Worm (Caenorhabditis elegans) whole organism, late embryonic: ENCODE measurements around the gene eri-1.

ENCODE experiments used
- C38D4.7 ChIP-seq: fragments of 200-800 bp; sonication (Bioruptor generic); optimal IDR thresholded peaks from 2 replicates; lab custom pipeline; 2018; ENCODE audit warnings: mild to moderate bottlenecking, missing genetic modification characterization, moderate library complexity, missing compliant biosample characterization
- F13H6.1 ChIP-seq: sonication (generic microtip); optimal IDR thresholded peaks from 2 replicates; lab custom pipeline; 2016; ENCODE audit warnings: missing genetic modification characterization, missing compliant biosample characterization
- K02D7.2 ChIP-seq: sonication (generic microtip); optimal IDR thresholded peaks from 2 replicates; lab custom pipeline; 2017; ENCODE audit warnings: mild to moderate bottlenecking, missing genetic modification characterization, missing compliant biosample characterization
- K09A11.1 ChIP-seq: sonication (generic microtip); optimal IDR thresholded peaks from 2 replicates; lab custom pipeline; 2017; ENCODE audit warnings: antibody characterized with exemption, mild to moderate bottlenecking, missing genetic modification characterization, missing compliant biosample characterization; ENCODE audit not compliant: insufficient read depth
- Y22D7AL.16 ChIP-seq: sonication (generic microtip); optimal IDR thresholded peaks from 2 replicates; lab custom pipeline; 2016; ENCODE audit warnings: missing genetic modification characterization, missing compliant biosample characterization
- ahr-1 ChIP-seq: sonication (generic microtip); optimal IDR thresholded peaks from 2 replicates; lab custom pipeline; 2016; ENCODE audit warnings: missing genetic modification characterization, missing compliant biosample characterization
- ama-1 ChIP-seq: fragments of 150-350 bp; optimal IDR thresholded peaks from 2 replicates; lab custom pipeline; 2014
- ceh-19 ChIP-seq: fragments of 200-800 bp; sonication (Bioruptor generic); optimal IDR thresholded peaks from 2 replicates; lab custom pipeline; 2018; ENCODE audit warnings: mild to moderate bottlenecking, missing genetic modification characterization, missing compliant biosample characterization
- ceh-2 ChIP-seq: sonication (generic microtip); optimal IDR thresholded peaks from 2 replicates; lab custom pipeline; 2016; ENCODE audit warnings: missing genotype, missing genetic modification characterization, missing compliant biosample characterization
- ceh-22 ChIP-seq: sonication (generic microtip); optimal IDR thresholded peaks from 2 replicates; lab custom pipeline; 2017; ENCODE audit warnings: missing biosample characterization, missing genetic modification characterization
- ceh-24 ChIP-seq: sonication (generic microtip); optimal IDR thresholded peaks from 2 replicates; lab custom pipeline; 2016; ENCODE audit warnings: mild to moderate bottlenecking, missing genetic modification characterization, missing compliant biosample characterization
- ceh-31 ChIP-seq: sonication (generic microtip); optimal IDR thresholded peaks from 2 replicates; lab custom pipeline; 2016; ENCODE audit warnings: missing genetic modification characterization, missing compliant biosample characterization
- ceh-34 ChIP-seq: sonication (generic microtip); optimal IDR thresholded peaks from 2 replicates; lab custom pipeline; 2016; ENCODE audit warnings: mild to moderate bottlenecking, missing genetic modification characterization, missing compliant biosample characterization
- ceh-45 ChIP-seq: fragments of 200-800 bp; sonication (Bioruptor generic); IDR thresholded peaks from 2 replicates; pipeline ENCODE4 v1.3.6; 2022; ENCODE audit warnings: missing genetic modification reagents, missing genetic modification characterization, missing compliant biosample characterization
- ceh-48 ChIP-seq: sonication (generic microtip); optimal IDR thresholded peaks from 2 replicates; lab custom pipeline; 2016; ENCODE audit warnings: missing genetic modification characterization, inconsistent platforms, missing compliant biosample characterization
- ceh-9 ChIP-seq: sonication (generic microtip); optimal IDR thresholded peaks from 2 replicates; lab custom pipeline; 2016; ENCODE audit warnings: mild to moderate bottlenecking, missing genetic modification characterization, inconsistent platforms, missing compliant biosample characterization
- che-1 ChIP-seq: sonication (generic microtip); optimal IDR thresholded peaks from 2 replicates; lab custom pipeline; 2016; ENCODE audit warnings: mild to moderate bottlenecking, missing genetic modification characterization, missing compliant biosample characterization
- dve-1 ChIP-seq: sonication (generic microtip); optimal IDR thresholded peaks from 2 replicates; lab custom pipeline; 2017; ENCODE audit warnings: antibody characterized with exemption, mild to moderate bottlenecking, missing genetic modification characterization, missing compliant biosample characterization
- elt-4 ChIP-seq: sonication (generic microtip); optimal IDR thresholded peaks from 2 replicates; lab custom pipeline; 2016; ENCODE audit warnings: missing genetic modification characterization, missing compliant biosample characterization
- ets-4 ChIP-seq: sonication (generic microtip); optimal IDR thresholded peaks from 2 replicates; lab custom pipeline; 2016; ENCODE audit warnings: missing genetic modification characterization, missing compliant biosample characterization
- fax-1 ChIP-seq: sonication (generic microtip); optimal IDR thresholded peaks from 2 replicates; lab custom pipeline; 2016; ENCODE audit warnings: missing genotype, missing genetic modification characterization, missing compliant biosample characterization
- fkh-10 ChIP-seq: fragments of 150-350 bp; optimal IDR thresholded peaks from 2 replicates; lab custom pipeline; 2014; ENCODE audit warnings: missing biosample characterization, missing genetic modification reagents, missing genetic modification characterization
- fkh-6 ChIP-seq: sonication (generic microtip); optimal IDR thresholded peaks from 2 replicates; lab custom pipeline; 2016; ENCODE audit warnings: missing genetic modification characterization, missing compliant biosample characterization
- hlh-13 ChIP-seq: fragments of 200-800 bp; sonication (Bioruptor generic); optimal IDR thresholded peaks from 2 replicates; lab custom pipeline; 2018; ENCODE audit warnings: mild to moderate bottlenecking, missing genetic modification characterization, missing compliant biosample characterization
- hlh-15 ChIP-seq: sonication (generic microtip); optimal IDR thresholded peaks from 2 replicates; lab custom pipeline; 2016; ENCODE audit warnings: missing genetic modification characterization, missing compliant biosample characterization
- hlh-30 ChIP-seq: sonication (generic microtip); optimal IDR thresholded peaks from 2 replicates; lab custom pipeline; 2017; ENCODE audit warnings: antibody characterized with exemption, missing genetic modification characterization, missing compliant biosample characterization; ENCODE audit not compliant: insufficient read depth
- hlh-6 ChIP-seq: sonication (generic microtip); optimal IDR thresholded peaks from 2 replicates; lab custom pipeline; 2016; ENCODE audit warnings: missing genotype, missing genetic modification characterization, missing compliant biosample characterization
- hlh-8 ChIP-seq: sonication (generic microtip); optimal IDR thresholded peaks from 2 replicates; lab custom pipeline; 2016; ENCODE audit warnings: missing genotype, missing genetic modification characterization, missing compliant biosample characterization
- lin-11 ChIP-seq: fragments of 200-800 bp; sonication (Bioruptor generic); optimal IDR thresholded peaks from 2 replicates; lab custom pipeline; 2018; ENCODE audit warnings: mild to moderate bottlenecking, missing genetic modification characterization, missing compliant biosample characterization
- madf-2 ChIP-seq: sonication (generic microtip); optimal IDR thresholded peaks from 2 replicates; lab custom pipeline; 2017; ENCODE audit warnings: missing genetic modification characterization, missing compliant biosample characterization
- nfya-1 ChIP-seq: sonication (generic microtip); optimal IDR thresholded peaks from 2 replicates; lab custom pipeline; 2017; ENCODE audit warnings: missing genetic modification characterization, mild to moderate bottlenecking, missing compliant biosample characterization, antibody characterized with exemption, moderate library complexity
- nhr-11 ChIP-seq: fragments of 150-350 bp; optimal IDR thresholded peaks from 2 replicates; lab custom pipeline; 2014; ENCODE audit warnings: missing biosample characterization, missing genetic modification characterization
- npax-4 ChIP-seq: sonication (generic microtip); optimal IDR thresholded peaks from 2 replicates; lab custom pipeline; 2016; ENCODE audit warnings: missing genetic modification characterization, missing compliant biosample characterization
- pag-3 ChIP-seq: sonication (generic microtip); optimal IDR thresholded peaks from 2 replicates; lab custom pipeline; 2016; ENCODE audit warnings: missing compliant biosample characterization, missing genetic modification characterization, borderline replicate concordance
- pha-2 ChIP-seq: sonication (generic microtip); optimal IDR thresholded peaks from 2 replicates; lab custom pipeline; 2017; ENCODE audit warnings: mild to moderate bottlenecking, missing genetic modification characterization, missing compliant biosample characterization
- pha-4 ChIP-seq: fragments of 150-350 bp; optimal IDR thresholded peaks from 2 replicates; lab custom pipeline; 2018; ENCODE audit warnings: missing biosample characterization, missing genetic modification reagents, missing genetic modification characterization
- pqm-1 ChIP-seq: sonication (generic microtip); optimal IDR thresholded peaks from 2 replicates; lab custom pipeline; 2016; ENCODE audit warnings: missing genetic modification characterization, missing compliant biosample characterization
- ref-2 ChIP-seq: sonication (generic microtip); optimal IDR thresholded peaks from 2 replicates; lab custom pipeline; 2016; ENCODE audit warnings: missing genetic modification characterization, missing compliant biosample characterization
- rnt-1 ChIP-seq: sonication (generic microtip); optimal IDR thresholded peaks from 2 replicates; lab custom pipeline; 2016; ENCODE audit warnings: missing genetic modification characterization, missing compliant biosample characterization
- syd-9 ChIP-seq: sonication (generic microtip); optimal IDR thresholded peaks from 2 replicates; lab custom pipeline; 2016; ENCODE audit warnings: mild to moderate bottlenecking, missing genetic modification characterization, moderate library complexity, missing compliant biosample characterization
- tbx-2 ChIP-seq: sonication (generic microtip); optimal IDR thresholded peaks from 2 replicates; lab custom pipeline; 2016; ENCODE audit warnings: missing genetic modification characterization, missing compliant biosample characterization
- tbx-7 ChIP-seq: sonication (generic microtip); optimal IDR thresholded peaks from 2 replicates; lab custom pipeline; 2016; ENCODE audit warnings: missing genotype, missing genetic modification characterization, missing compliant biosample characterization
- ttx-3 ChIP-seq: sonication (generic microtip); optimal IDR thresholded peaks from 2 replicates; lab custom pipeline; 2016; ENCODE audit warnings: missing genetic modification reagents, missing genetic modification characterization, missing compliant biosample characterization
- unc-42 ChIP-seq: sonication (generic microtip); optimal IDR thresholded peaks from 2 replicates; lab custom pipeline; 2016; ENCODE audit warnings: missing genotype, missing genetic modification characterization, missing compliant biosample characterization
- unc-55 ChIP-seq: sonication (generic microtip); optimal IDR thresholded peaks from 2 replicates; lab custom pipeline; 2017; ENCODE audit warnings: missing biosample characterization, missing genetic modification reagents, missing genetic modification characterization
- unc-86 ChIP-seq: sonication (generic microtip); optimal IDR thresholded peaks from 2 replicates; lab custom pipeline; 2016; ENCODE audit warnings: missing genetic modification characterization, missing compliant biosample characterization
- zip-5 ChIP-seq: sonication (generic microtip); optimal IDR thresholded peaks from 2 replicates; lab custom pipeline; 2016; ENCODE audit warnings: missing genetic modification characterization, missing compliant biosample characterization

eri-1 gene

DNA sequence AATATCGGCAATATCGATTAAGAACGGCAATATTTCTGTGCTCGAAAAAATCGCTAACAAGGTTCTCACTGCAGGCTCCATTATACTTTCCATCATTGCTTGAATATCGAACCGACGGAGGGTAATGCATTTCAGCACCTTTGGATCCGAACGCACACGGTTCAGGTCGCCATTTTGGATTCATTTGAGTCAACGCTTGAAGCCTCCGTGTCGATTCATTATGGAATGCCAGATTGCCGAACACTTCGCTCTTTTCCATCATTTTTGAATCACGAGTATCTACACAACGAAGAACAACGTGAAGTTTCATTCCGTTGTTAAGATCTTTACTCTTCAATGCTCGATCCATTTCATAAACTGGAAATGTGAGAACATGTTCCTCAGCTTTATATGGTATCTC lies 2.4 kb upstream of the eri-1 start:
- TF ChIP-seq lin-11 (tag; lab: Kevin White, UChicago), result no peak
- no peak for TF ChIP-seq dve-1 (tag; lab: Kevin White, UChicago)
- TF ChIP-seq ref-2 (tag; lab: Kevin White, UChicago), result no peak
- TF ChIP-seq npax-4 (tag; lab: Kevin White, UChicago), result no peak
- TF ChIP-seq hlh-30, result no peak
- TF ChIP-seq ahr-1 (tag; lab: Kevin White, UChicago), result no peak
- no peak for TF ChIP-seq K02D7.2
- TF ChIP-seq tbx-7 (tag; lab: Kevin White, UChicago), result no peak
- no peak for TF ChIP-seq pha-2 (tag; lab: Kevin White, UChicago)
- TF ChIP-seq pha-4 (tag; lab: Kevin White, UChicago), result no peak
- TF ChIP-seq F13H6.1 (tag; lab: Kevin White, UChicago), result no peak
- no peak for TF ChIP-seq unc-42 (tag; lab: Kevin White, UChicago)
- no peak for TF ChIP-seq ceh-48 (tag; lab: Kevin White, UChicago)
- no peak for TF ChIP-seq pqm-1 (tag; lab: Kevin White, UChicago)
- no peak for TF ChIP-seq ceh-24 (tag; lab: Kevin White, UChicago)
- no peak for TF ChIP-seq madf-2 (tag; lab: Kevin White, UChicago)

ce11 chrIV:420686-421085 lies 928 bp upstream of the eri-1 start:
- TF ChIP-seq ceh-9, result no peak
- TF ChIP-seq ref-2 (tag; lab: Kevin White, UChicago), result no peak
- TF ChIP-seq ceh-22 (tag; lab: Kevin White, UChicago), result no peak
- no peak for TF ChIP-seq hlh-6
- TF ChIP-seq dve-1 (tag; lab: Kevin White, UChicago), result no peak
- TF ChIP-seq ceh-24 (tag; lab: Kevin White, UChicago), result no peak
- TF ChIP-seq madf-2 (tag; lab: Kevin White, UChicago), result no peak
- TF ChIP-seq lin-11 (tag; lab: Kevin White, UChicago), result no peak
- TF ChIP-seq ceh-2, result no peak
- TF ChIP-seq ceh-19 (GFP tag; lab: Kevin White, UChicago), result no peak
- TF ChIP-seq tbx-2 (tag; lab: Kevin White, UChicago), result no peak
- no peak for TF ChIP-seq unc-42 (tag; lab: Kevin White, UChicago)
- TF ChIP-seq pag-3 (tag; lab: Kevin White, UChicago), result no peak
- TF ChIP-seq C38D4.7 (GFP tag; lab: Kevin White, UChicago), result no peak
- TF ChIP-seq ets-4 (tag; lab: Kevin White, UChicago), result no peak
- TF ChIP-seq hlh-15 (tag; lab: Kevin White, UChicago), result no peak
- TF ChIP-seq fax-1 (tag; lab: Kevin White, UChicago), result no peak
- no peak for TF ChIP-seq Y22D7AL.16 (tag; lab: Kevin White, UChicago)
- TF ChIP-seq fkh-6, result no peak
- no peak for TF ChIP-seq rnt-1 (tag; lab: Kevin White, UChicago)

ce11 chrIV:410420-410891 lies 9.3 kb downstream of the eri-1 start, which contains the start of gene T07A9.12:
Gene T07A9.12 (plus strand): TSS chrIV:410867.
- TF ChIP-seq hlh-6 (peak; percentile 3), nhr-11 (tag; lab: Kevin White, UChicago) (no peak), che-1 (no peak), hlh-8 (tag; lab: Kevin White, UChicago) (peak; percentile 80), ceh-45 (GFP tag; lab: Robert Waterston, UW) (no peak), rnt-1 (tag; lab: Kevin White, UChicago) (peak; percentile 80), tbx-7 (tag; lab: Kevin White, UChicago) (peak; percentile 84), fax-1 (tag; lab: Kevin White, UChicago) (peak; percentile 82), syd-9 (tag; lab: Kevin White, UChicago) (peak; percentile 32), ceh-31 (tag; lab: Kevin White, UChicago) (peak; percentile 99), ttx-3 (tag; lab: Kevin White, UChicago) (peak; percentile 26), ceh-2 (peak; percentile 88), unc-55 (GFP tag; lab: Kevin White, UChicago) (peak; percentile 19), hlh-13 (GFP tag; lab: Kevin White, UChicago) (no peak), ceh-24 (tag; lab: Kevin White, UChicago) (no peak), ahr-1 (tag; lab: Kevin White, UChicago) (peak; percentile 54), fkh-10 (GFP tag; lab: Kevin White, UChicago) (no peak), nfya-1 (tag; lab: Kevin White, UChicago) (peak; percentile 70), unc-86 (tag; lab: Kevin White, UChicago) (peak; percentile 56), Y22D7AL.16 (tag; lab: Kevin White, UChicago) (no peak), K02D7.2 (no peak), zip-5 (peak; percentile 93), ama-1 (lab: Kevin White, UChicago) (no peak), ceh-22 (tag; lab: Kevin White, UChicago) (no peak), ceh-34 (tag; lab: Kevin White, UChicago) (peak; percentile 61), K09A11.1 (tag; lab: Kevin White, UChicago) (peak; percentile 46), madf-2 (tag; lab: Kevin White, UChicago) (peak; percentile 57), ets-4 (tag; lab: Kevin White, UChicago) (peak; percentile 70), fkh-6 (peak; percentile 58), elt-4 (tag; lab: Kevin White, UChicago) (no peak)
